Fruit fly (Drosophila melanogaster): ENCODE results near the gene CG34164.

CG34164 gene

dm6 chr2L:12075850-12076249, 19.7 kb downstream of the CG34164 start, which contains the start of gene CG14947 (continued):
- TF ChIP-seq CG6854 (GFP tag; optimal IDR thresholded peaks at IDR 0.05) (no peak), CG16779 (tag; optimal IDR thresholded peaks at IDR 0.05) (no peak), CG6808 (GFP tag; optimal IDR thresholded peaks at IDR 0.05) (peak; percentile 23), net (GFP tag; optimal IDR thresholded peaks at IDR 0.05) (peak; percentile 10), ss (GFP tag; optimal IDR thresholded peaks at IDR 0.05) (peak; percentile 21 to 39), CG3919 (GFP tag; optimal IDR thresholded peaks at IDR 0.05) (peak; percentile 2), CG6276 (GFP tag; optimal IDR thresholded peaks at IDR 0.05) (no peak), CG1621 (tag; optimal IDR thresholded peaks at IDR 0.05) (no peak), Blimp-1 (GFP tag; optimal IDR thresholded peaks at IDR 0.05) (no peak), dsx (GFP tag; optimal IDR thresholded peaks at IDR 0.05; ENCODE audit: poor library complexity, severe bottlenecking) (no peak), eg (GFP tag; IDR thresholded peaks at IDR 0.05) (0 out of 3 replicates have a peak, but pooled peaks have one; percentile 29), Met (GFP tag; optimal IDR thresholded peaks at IDR 0.05) (peak; percentile 17), Eip75B (GFP tag; optimal IDR thresholded peaks at IDR 0.05) (peak; percentile 34), Eip78C (GFP tag) (peak; percentile 75), topi (GFP tag; optimal IDR thresholded peaks at IDR 0.05) (peak; percentile 0), CG8119 (GFP tag; IDR thresholded peaks at IDR 0.05) (0 out of 3 replicates have a peak, but pooled peaks have one; percentile 37), CG7368 (GFP tag; optimal IDR thresholded peaks at IDR 0.05) (no peak), CG15336 (GFP tag; IDR thresholded peaks at IDR 0.05) (peak; percentile 51)

dm6 chr2L:12078123-12078658, 22.0 kb downstream of the CG34164 start:
- TF ChIP-seq spab (GFP tag; optimal IDR thresholded peaks at IDR 0.05) (no peak), Hr38 (GFP tag; optimal IDR thresholded peaks at IDR 0.05) (no peak), CG6276 (GFP tag; optimal IDR thresholded peaks at IDR 0.05) (no peak), vri (GFP tag; optimal IDR thresholded peaks at IDR 0.05) (no peak), ss (GFP tag; optimal IDR thresholded peaks at IDR 0.05) (peak; percentile 1 to 30)

dm6 chr2L:12078695-12079094, 22.5 kb downstream of the CG34164 start:
- TF ChIP-seq Ets21C (GFP tag; optimal IDR thresholded peaks at IDR 0.05) (no peak), CG11902 (GFP tag; optimal IDR thresholded peaks at IDR 0.05) (no peak), OdsH (GFP tag; optimal IDR thresholded peaks at IDR 0.05) (no peak), Lpt (GFP tag; optimal IDR thresholded peaks at IDR 0.05) (no peak), svp (GFP tag) (peak; percentile 61)

- TF ChIP-seq CG4318 (GFP tag; optimal IDR thresholded peaks at IDR 0.05) (no peak), Smox (GFP tag; optimal IDR thresholded peaks at IDR 0.05) (no peak), pdm3 (GFP tag; optimal IDR thresholded peaks at IDR 0.05) (no peak), dsx (GFP tag; optimal IDR thresholded peaks at IDR 0.05; ENCODE audit: poor library complexity, severe bottlenecking) (no peak), lz (GFP tag; optimal IDR thresholded peaks at IDR 0.05) (no peak), CG31627 (GFP tag; optimal IDR thresholded peaks at IDR 0.05) (no peak), CG3919 (GFP tag; optimal IDR thresholded peaks at IDR 0.05) (no peak), spab (GFP tag; optimal IDR thresholded peaks at IDR 0.05) (no peak), svp (GFP tag) (no peak), Sox102F (GFP tag; optimal IDR thresholded peaks at IDR 0.05) (no peak), CG10669 (GFP tag; optimal IDR thresholded peaks at IDR 0.05) (no peak)
Observed at dm6 chr2L:12079827-12080381, 23.8 kb downstream of the CG34164 start.

- TF ChIP-seq CG6808 (GFP tag; optimal IDR thresholded peaks at IDR 0.05) (no peak), CG4318 (GFP tag; optimal IDR thresholded peaks at IDR 0.05) (no peak), fd85E (GFP tag; optimal IDR thresholded peaks at IDR 0.05) (no peak), CG11294 (GFP tag; IDR thresholded peaks at IDR 0.05) (no peak), CG6163 (GFP tag; IDR thresholded peaks at IDR 0.05) (no peak), Lpt (GFP tag; optimal IDR thresholded peaks at IDR 0.05) (no peak), eg (GFP tag; IDR thresholded peaks at IDR 0.05) (no peak), CG9139 (GFP tag; optimal IDR thresholded peaks at IDR 0.05) (no peak), CG7368 (GFP tag; optimal IDR thresholded peaks at IDR 0.05) (no peak), Gug (GFP tag; IDR thresholded peaks at IDR 0.05) (no peak)
Observed at dm6 chr2L:12081118-12081665, 25.0 kb downstream of the CG34164 start.

All from whole organism, prepupa.